Fruit fly (Drosophila melanogaster) Kc167 (cell line): ENCODE data around the gene Rbp.

Experiments used
- Myc ChIP-seq: fragments of >200 bp; optimal IDR thresholded peaks from 2 replicates; lab custom pipeline; 2017; ENCODE audit warnings: missing external identifiers
- h ChIP-seq: fragments of >200 bp; optimal IDR thresholded peaks from 3 replicates; lab custom pipeline; 2018; ENCODE audit warnings: missing external identifiers
- ttk ChIP-seq: sonication (Bioruptor generic); optimal IDR thresholded peaks from 2 replicates; lab custom pipeline; 2017; ENCODE audit warnings: missing external identifiers

DNA sequence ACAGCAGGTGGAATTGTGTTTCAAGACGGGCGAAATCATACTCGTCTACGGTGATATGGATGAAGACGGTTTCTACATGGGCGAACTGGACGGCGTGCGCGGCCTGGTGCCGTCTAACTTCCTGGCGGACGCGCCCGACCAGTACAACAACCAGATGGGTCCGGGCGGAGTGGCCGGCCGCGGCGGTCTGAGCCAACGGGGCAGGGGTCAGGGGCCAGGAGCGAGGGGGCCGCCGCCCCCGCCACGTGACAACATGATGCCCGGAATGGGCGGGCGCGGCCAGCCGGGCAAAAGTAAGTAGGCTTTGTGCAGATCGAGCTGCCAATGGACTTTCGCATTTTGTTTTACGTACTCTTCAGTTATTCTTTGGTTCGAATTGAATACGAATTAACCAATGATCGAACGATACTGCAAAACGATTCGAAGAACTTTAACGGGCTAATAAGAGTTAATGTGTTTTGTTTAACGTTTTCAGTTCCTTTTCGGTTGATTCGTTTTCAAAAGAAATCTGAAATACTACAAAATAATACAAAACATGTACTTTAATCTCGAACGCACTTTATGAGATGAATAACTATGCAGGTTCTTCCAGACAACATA, 18.9 kb downstream of the Rbp start:
- TF ChIP-seq h (lab: Kevin White, UChicago) (no peak), ttk (lab: Kevin White, UChicago) (no peak), Myc (lab: Kevin White, UChicago) (no peak)
